Fruit fly (Drosophila melanogaster) ovary, adult (tissue): ENCODE results near the gene Dscam4.
"Not testable (repeated sequence)": the region's sequence is repeated elsewhere in the genome, so short reads cannot be mapped to it uniquely, and the experiment has no call there.

Experiments
- CG17801 ChIP-seq: fragments of 200-800 bp; optimal IDR thresholded peaks from 2 replicates; lab custom pipeline; 2019; ENCODE audit warnings: missing biosample characterization, mild to moderate bottlenecking, missing genetic modification characterization, moderate library complexity; ENCODE audit not compliant: partially characterized antibody

Dscam4 gene

DNA sequence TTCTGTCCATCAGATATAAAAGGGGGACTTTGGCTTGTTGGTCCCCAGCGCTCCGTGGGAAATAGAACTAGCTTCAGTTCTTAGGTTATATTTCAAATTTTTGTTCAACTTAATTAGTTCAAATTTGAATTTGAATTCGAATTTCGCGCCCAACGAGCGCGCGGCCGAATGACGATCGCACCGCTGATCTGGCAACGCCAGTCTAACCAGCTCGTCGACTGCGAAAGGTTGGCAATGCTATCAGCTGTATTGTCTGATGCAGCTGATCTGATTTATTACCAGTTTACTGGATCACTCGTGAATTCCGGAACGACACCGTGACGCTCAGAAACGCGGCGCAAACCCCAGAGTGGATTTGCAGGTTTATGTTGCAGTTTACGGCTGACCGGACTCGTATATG, at the start of gene Dscam4:
TSS of gene Dscam4 (plus strand) at position 301 of the 400 bp plus-strand sequence.
- TF ChIP-seq CG17801 (GFP tag; lab: Kevin White, UChicago): not testable (repeated sequence)

DNA sequence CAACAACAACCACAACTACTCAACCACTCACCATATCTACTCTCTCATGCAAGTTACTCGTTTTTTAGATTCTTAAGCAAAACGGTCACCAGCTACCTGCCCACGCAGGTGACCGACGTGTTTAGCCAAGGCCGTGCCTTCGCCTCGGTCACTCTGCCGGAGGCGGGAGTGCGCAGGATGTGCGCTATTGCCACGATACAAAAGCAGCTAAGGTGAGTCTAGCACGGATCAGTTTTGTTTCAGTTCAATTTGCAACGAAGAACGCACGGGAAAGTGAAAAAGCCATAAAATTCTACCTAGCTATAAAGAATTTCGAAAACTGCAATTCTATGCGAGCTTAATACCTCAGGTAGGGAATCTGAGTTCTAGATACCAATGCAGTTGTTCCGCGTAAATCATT, 49.2 kb upstream of the Dscam4 start:
- TF ChIP-seq CG17801 (GFP tag; lab: Kevin White, UChicago): no peak

DNA sequence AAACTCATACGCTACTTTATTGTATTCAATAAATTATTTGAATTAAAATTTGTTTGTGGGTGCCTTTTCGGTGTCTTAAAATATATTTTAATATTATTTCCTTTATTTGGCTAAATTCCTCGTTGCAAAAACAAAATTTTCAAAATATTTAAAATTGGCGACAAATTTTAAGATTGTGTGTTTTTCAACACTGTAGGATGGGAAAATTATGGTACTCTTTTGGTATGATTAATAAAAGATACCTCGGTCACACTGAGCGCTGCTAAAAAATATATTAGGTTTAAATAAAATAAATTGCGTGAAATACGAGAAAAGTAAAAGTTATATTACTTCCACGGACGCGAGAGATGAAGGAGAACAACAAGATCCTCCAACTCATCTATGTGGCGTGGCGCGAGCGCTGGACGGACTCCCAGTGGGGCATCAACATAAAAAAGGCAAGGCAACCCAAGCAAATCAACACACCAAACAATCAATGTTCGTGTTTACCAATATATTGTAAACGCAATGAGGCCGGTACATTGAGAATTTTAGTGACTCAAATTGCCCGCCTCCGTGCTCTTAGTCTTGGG, 47.3 kb upstream of the Dscam4 start, which contains the start of gene MED24:
TSS of gene MED24 (plus strand) at position 229 of the 572 bp plus-strand sequence.
- TF ChIP-seq CG17801 (GFP tag; lab: Kevin White, UChicago): peak; percentile 19

DNA sequence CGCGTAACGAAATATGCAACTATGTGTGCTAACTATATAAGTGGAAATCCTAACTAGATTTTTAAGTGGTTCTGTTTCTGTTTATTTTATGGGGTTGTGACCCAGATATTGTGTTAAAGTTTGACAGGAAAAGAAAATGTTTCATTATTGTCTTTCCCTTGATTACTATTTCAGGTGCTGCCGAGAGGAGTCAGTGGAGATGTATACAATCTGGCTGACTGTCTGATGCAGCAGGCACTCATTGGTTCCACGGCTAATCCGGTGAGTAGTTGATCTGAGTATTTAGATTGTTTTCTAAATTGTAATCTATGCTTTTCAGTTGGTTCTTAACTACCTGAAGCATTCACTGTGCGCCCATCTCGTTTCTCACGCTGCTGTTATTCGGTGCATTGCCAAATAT, 45.4 kb upstream of the Dscam4 start, which contains the start of gene CG7387:
TSS of gene CG7387 (minus strand) at position 101 of the 400 bp plus-strand sequence.
- TF ChIP-seq CG17801 (GFP tag; lab: Kevin White, UChicago): no peak

DNA sequence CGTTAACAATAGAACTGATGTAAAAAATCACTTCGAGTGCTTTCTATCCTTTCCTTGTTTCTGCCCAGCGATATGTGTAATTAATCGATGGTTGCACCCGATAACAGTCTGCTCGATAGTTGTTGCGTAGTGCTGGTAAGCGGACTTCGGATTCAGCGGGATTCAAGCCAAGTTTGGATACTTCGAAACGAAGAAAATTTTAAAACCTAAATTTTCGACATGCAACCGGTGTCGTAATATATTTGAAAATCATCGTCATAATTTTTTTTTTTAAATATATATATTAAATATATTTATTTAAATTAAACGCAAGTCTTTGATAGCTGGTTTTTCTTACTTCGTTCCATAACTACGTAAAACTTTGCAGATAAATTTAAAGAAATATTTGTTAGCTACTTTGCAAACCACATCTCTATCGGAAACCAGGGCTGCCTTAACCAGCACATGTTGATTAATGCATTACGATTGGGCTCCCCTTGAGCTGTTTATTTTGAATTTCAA, 40.6 kb upstream of the Dscam4 start, which contains the start of the genes UbcE2M and Dhps:
TSS of gene UbcE2M (minus strand) at position 209 of the 501 bp plus-strand sequence.
TSS of gene Dhps (plus strand) at position 429 of the 501 bp plus-strand sequence.
- TF ChIP-seq CG17801 (GFP tag; lab: Kevin White, UChicago): peak; percentile 73

DNA sequence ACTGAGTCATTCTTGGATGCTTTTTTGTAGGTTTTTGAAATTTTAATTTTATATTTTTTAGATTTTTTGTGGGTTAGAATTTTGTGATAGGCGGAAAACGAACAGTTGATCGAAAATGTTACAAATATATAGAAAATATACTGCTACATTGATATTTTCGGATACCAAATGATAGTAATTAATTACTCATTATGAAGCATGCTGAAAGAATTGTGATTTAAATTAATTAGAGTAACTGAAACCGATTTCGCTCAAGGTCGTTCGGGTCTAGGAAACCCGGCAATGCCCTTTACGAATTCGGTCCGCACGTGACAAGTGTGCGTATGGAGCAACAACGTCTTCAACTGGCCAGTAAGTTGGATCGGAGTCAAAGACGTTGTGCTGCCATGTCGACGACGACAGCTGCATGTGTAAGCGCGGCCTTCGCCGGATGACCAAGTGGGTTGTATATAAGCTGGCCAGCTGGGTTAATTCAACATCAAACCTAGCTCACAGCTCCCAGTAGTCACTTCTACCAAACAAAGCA, 36.1 kb upstream of the Dscam4 start, which contains the start of the genes CG7366 and CG13679:
TSS of gene CG7366 (minus strand) at position 101 of the 526 bp plus-strand sequence.
TSS of gene CG13679 (plus strand) at position 476 of the 526 bp plus-strand sequence.
- TF ChIP-seq CG17801 (GFP tag; lab: Kevin White, UChicago): no peak

DNA sequence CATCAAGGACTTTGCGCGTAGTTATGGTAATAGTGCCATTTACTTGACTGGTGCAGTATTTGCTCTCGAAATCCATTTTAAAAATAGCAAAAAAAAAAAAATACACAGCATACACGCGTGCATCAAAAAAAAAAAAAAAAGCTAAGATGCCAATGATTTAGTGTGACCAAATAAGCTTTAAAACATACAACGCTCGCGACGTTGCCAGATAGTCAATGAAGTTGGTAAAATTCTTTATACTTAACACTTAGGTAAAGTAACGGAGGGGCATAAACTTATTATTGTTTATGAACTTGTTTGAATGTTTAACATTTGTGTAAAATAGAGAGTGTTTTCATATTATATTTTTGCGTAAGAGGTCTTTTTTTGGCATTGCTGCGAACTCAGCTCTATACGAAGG, 27.9 kb upstream of the Dscam4 start, which contains the start of gene tut:
TSS of gene tut (minus strand) at position 148 of the 400 bp plus-strand sequence.
- TF ChIP-seq CG17801 (GFP tag; lab: Kevin White, UChicago): no peak

DNA sequence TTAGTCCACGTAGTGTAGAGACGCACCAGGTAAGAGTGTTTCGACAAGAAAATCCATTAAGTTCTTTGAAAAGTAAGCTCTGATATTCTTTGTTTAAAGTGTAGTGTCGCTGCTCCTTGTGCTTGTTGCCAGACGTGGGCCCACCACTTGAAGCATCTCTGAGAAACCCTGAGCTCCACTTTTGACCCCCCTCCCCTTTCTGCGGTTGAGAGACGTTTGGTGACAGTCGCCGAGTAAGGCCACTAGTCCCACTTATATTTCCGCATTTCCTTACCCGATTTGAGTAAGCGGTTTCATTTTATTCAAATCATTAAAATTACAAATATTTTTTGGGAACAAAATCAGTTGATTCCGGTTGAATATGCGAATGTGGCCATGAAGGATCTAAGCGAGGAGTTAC, 26.9 kb upstream of the Dscam4 start, which contains the start of gene CG8006:
TSS of gene CG8006 (plus strand) at position 301 of the 400 bp plus-strand sequence.
- no peak for TF ChIP-seq CG17801 (GFP tag; lab: Kevin White, UChicago)

DNA sequence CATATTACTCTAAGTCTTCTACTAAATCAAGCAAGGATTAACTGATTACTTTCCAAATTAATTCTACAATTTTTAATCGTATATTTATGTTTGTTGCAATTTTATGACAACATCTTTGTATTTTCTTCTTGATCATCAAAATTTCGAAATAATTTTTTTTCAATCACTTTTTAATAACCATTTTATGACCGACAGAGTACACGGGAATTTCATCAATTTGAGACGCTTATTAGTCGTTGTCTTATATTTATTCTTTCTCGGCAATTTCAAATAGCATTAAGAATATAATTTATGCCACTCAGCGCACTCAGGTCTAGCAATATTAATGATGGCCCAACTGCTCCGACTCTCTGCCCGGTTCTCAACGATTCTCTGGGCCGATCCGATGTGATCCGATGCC, 23.5 kb upstream of the Dscam4 start, which contains the start of gene CG8012:
TSS of gene CG8012 (plus strand) at position 301 of the 400 bp plus-strand sequence.
- no peak for TF ChIP-seq CG17801 (GFP tag; lab: Kevin White, UChicago)

DNA sequence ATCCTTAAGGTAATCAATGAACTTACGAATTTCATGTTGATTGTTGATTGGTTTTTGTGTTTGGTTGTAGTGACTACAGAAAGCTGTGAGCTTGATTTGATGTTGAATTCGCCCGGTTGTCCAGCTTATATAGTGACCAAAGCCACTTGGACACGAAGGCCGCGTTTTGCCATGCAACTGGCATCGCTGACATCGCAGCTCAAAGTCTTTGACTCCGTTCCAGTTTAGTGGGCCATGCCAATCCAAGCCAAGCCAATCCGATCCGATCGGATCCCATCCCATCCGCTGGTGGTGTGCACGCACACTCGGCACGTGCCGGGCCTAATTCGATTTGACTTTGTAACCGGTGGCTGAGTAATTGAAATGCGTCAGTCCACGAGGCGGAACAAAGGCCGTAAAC, 19.6 kb upstream of the Dscam4 start, which contains the start of gene CG13674:
TSS of gene CG13674 (minus strand) at position 101 of the 400 bp plus-strand sequence.
- no peak for TF ChIP-seq CG17801 (GFP tag; lab: Kevin White, UChicago)

DNA sequence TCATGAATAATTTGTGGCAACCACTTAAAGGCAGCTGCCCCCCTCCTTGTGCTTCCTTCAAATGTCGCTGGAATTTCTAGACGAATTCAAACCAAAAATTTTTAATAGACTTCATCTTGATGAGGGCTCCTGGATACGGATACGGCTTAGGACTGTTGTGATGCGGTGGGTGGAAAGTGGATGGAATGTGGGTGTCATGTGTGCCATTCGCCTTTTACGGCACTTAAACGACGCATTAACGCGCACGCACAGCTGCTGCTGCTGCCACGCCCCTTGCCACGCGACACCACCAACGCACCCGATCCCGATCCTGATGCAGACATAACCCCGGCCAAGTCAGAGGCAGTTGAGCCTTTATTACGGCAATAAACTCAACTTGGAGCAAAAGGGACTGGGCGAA, 18.8 kb upstream of the Dscam4 start:
- no peak for TF ChIP-seq CG17801 (GFP tag; lab: Kevin White, UChicago)

DNA sequence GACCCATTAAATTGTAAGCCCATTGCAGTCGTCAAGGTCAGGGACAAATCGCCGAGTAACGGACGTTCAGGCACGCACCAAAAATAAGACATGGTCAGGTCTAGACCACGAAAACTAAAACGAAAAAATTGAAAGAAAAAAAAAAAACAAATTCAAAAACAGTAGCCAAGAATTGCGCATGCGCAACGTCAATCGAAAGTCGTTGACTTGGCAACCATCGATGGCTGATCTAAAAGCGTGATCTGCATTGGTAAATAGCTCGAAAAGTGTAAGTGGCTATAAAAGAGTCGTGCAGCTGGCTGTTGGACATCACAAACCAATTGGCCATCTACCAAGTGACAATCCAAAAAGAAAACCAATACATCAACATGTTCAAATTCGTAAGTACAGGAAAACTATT, 16.6 kb upstream of the Dscam4 start, which contains the start of gene CG13678:
TSS of gene CG13678 (plus strand) at position 307 of the 400 bp plus-strand sequence.
- no peak for TF ChIP-seq CG17801 (GFP tag; lab: Kevin White, UChicago)

DNA sequence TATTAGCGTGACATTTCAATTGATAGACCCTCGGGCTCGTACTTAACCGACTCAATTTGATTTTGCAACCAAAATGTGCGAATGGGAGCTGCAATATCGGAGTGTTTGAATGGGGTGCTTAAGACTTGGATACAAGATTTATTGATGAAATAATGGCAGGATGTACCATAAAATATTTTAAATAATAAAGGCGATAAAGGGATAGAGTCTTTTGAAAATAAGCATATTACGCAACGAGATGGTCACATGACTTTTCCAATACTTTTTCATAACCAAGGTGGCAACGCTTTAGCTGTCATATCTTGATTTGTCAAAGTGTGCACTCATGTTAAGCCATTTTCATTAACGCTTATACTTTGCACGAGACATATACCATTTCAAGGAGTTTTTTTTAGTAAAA, 9.5 kb upstream of the Dscam4 start, which contains the start of gene eIF4E3:
TSS of gene eIF4E3 (plus strand) at position 301 of the 400 bp plus-strand sequence.
- TF ChIP-seq CG17801 (GFP tag; lab: Kevin White, UChicago): no peak

DNA sequence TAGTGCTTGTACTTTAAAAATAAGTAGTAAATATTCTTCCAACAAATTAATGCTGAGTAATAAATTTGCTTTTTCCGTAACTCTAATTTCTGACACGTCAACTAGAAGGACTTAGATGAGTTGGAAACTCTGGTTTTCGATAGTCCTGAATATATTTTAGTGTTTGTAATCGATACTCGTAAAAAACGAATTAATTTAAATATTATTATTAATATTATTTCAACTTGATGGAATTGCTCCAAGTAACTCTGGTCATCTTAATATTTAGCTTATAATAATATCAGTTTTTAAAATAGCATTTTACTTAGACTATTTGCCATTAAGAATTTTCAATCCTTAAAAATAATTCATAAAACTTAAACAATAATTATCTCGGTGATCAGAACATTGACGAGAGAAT, 2.1 kb downstream of the Dscam4 start, which contains the start of gene CG7213:
TSS of gene CG7213 (minus strand) at position 101 of the 400 bp plus-strand sequence.
- TF ChIP-seq CG17801 (GFP tag; lab: Kevin White, UChicago): no peak

DNA sequence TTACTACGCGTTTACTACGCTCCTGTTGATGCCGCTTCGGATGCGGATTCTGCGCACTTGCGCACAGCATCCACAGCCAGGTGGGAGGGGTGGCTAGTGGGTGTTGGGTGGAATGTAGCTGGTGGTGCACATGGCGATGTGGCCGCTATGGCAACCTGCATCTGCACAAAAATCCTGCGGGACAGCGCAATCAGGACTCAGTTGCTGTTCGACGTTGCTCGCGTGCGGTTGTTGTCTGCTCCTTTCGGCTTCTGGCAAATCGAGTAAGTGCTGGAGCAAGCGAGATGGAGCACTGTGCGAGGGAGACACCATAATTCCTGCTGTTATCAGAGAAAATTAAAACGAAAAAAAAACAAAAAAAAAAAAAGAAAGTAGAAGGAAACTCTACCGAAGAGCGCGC, 2.5 kb downstream of the Dscam4 start:
- no peak for TF ChIP-seq CG17801 (GFP tag; lab: Kevin White, UChicago)
